Worm (Caenorhabditis elegans): ENCODE data around the gene M7.7.

The M7.7 gene

ce11 chrIV:11051963-11052362, 37.7 kb upstream of the M7.7 start:
- TF ChIP-seq lin-13 (GFP tag; optimal IDR thresholded peaks at IDR 0.05) = no peak
- no peak for TF ChIP-seq nhr-12 (tag; optimal IDR thresholded peaks at IDR 0.05)
- no peak for TF ChIP-seq nhr-129 (tag; optimal IDR thresholded peaks at IDR 0.05)
- TF ChIP-seq sma-3 (GFP tag; optimal IDR thresholded peaks at IDR 0.05) = no peak
- no peak for TF ChIP-seq ztf-1 (GFP tag; conservative IDR thresholded peaks at IDR 0.05)
- TF ChIP-seq sem-4 (tag; optimal IDR thresholded peaks at IDR 0.05) = no peak
- no peak for TF ChIP-seq nhr-11 (tag; optimal IDR thresholded peaks at IDR 0.05)
- TF ChIP-seq ZK546.5 (tag; optimal IDR thresholded peaks at IDR 0.05) = no peak
- TF ChIP-seq lin-39 (tag; optimal IDR thresholded peaks at IDR 0.05) = no peak

- TF ChIP-seq ztf-1 (GFP tag; conservative IDR thresholded peaks at IDR 0.05) = no peak
- TF ChIP-seq nhr-11 (tag; optimal IDR thresholded peaks at IDR 0.05) = no peak
- TF ChIP-seq fos-1 (tag; optimal IDR thresholded peaks at IDR 0.05) = no peak
- TF ChIP-seq aly-2 (tag; optimal IDR thresholded peaks at IDR 0.05) = no peak
- no peak for TF ChIP-seq ceh-16 (tag; optimal IDR thresholded peaks at IDR 0.05)
- no peak for TF ChIP-seq mbf-1 (tag; optimal IDR thresholded peaks at IDR 0.05)
- no peak for TF ChIP-seq sma-9 (GFP tag; optimal IDR thresholded peaks at IDR 0.05)
- no peak for TF ChIP-seq sma-9 (tag; optimal IDR thresholded peaks at IDR 0.05)
- TF ChIP-seq F13H6.1 (tag; optimal IDR thresholded peaks at IDR 0.05) = no peak
Measured at ce11 chrIV:11053652-11054317, 35.8 kb upstream of the M7.7 start, which contains the start of the genes F36H1.12 and lin-3. Gene F36H1.12 (minus strand): TSS chrIV:11053702. Gene lin-3 (plus strand): TSS chrIV:11054308.

DNA sequence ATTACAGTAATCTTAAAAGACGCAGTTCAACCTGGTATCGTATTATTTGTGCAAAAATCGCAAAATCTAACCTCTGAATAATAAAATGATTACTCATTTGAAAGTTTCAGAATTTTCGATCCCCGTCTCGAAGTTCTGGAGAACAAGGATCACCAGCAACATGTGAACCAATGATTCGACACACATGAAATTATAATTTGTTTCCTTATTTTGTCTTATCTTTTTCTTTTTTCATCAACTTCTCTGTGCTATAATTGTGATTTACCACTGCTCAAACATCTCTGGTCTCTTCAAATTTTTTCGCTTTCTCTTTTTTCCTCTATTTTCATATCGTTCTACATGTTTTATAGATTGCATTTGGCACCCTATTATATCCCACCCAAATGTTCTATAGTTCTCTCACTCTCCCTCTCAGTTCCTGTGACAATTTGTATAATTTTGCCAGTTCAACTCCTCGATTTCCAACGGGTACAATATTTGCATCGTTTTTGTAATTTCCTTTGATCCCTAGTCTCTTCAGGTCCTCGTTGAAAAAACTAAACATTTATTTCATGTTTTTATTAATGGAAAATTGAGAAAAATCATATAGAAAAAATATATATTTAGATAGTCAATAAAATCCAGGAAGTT, 26.5 kb upstream of the M7.7 start:
- TF ChIP-seq lsy-2 (tag; optimal IDR thresholded peaks at IDR 0.05) (peak in 1 of 2 experiments; percentile 58), ztf-4 (tag; optimal IDR thresholded peaks at IDR 0.05) (no peak)

DNA sequence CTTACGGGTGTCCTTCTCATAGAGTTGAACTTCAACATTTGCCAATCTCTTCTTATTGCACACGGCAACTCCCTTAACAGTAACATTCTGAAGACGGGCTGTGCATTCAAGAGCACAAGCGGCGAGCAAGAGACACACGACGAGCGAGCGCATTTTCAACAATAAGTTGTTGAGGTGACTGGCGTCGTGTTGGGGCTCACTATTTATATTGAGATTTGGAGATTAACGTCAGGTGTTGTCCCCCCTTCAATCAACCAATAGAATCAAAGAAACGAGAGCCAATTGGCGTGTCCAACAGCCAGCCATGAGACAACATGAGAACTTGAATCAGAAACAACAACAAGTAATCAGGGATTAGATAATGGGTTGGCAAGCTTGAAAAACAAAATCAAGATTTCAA, 25.7 kb upstream of the M7.7 start, which contains the start of gene ttr-16:
Gene ttr-16 (minus strand): TSS at position 176 of the 400 bp plus-strand sequence.
- TF ChIP-seq unc-39 (tag; optimal IDR thresholded peaks at IDR 0.05) (no peak), ceh-16 (tag; optimal IDR thresholded peaks at IDR 0.05) (no peak), C34F6.9 (tag; optimal IDR thresholded peaks at IDR 0.05) (peak; percentile 20), nhr-129 (tag; optimal IDR thresholded peaks at IDR 0.05) (peak; percentile 64), sma-9 (GFP tag; optimal IDR thresholded peaks at IDR 0.05) (peak; percentile 32), sma-9 (tag; optimal IDR thresholded peaks at IDR 0.05) (no peak), ama-1 (optimal IDR thresholded peaks at IDR 0.05) (peak; percentile 86), F13H6.1 (tag; optimal IDR thresholded peaks at IDR 0.05) (peak; percentile 20), unc-62 (GFP tag; optimal IDR thresholded peaks at IDR 0.05) (no peak), nhr-10 (tag; optimal IDR thresholded peaks at IDR 0.05) (no peak), egl-27 (tag; optimal IDR thresholded peaks at IDR 0.05) (no peak), lin-39 (tag; optimal IDR thresholded peaks at IDR 0.05) (no peak), nhr-6 (tag; optimal IDR thresholded peaks at IDR 0.05) (no peak), lsy-2 (tag; optimal IDR thresholded peaks at IDR 0.05) (peak in 1 of 2 experiments; percentile 49)

DNA sequence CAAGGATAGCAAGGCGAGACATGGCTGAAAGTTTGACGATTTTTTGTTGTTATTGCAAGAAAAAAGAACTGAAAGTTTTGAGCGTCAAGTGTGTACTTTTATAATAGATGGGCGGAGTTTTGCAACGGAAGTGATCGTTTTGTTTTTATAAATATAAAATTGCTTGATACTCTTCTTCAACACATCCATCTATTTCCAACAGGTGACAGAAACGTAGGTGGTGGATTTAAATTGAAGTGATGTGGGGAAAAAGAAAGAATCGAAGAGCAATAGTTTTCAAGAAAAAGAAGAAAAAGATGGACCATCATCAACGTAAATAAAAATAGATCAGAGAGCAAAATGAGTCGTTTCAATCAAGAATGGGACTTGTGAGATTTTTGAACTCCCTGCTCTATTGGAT, 22.6 kb upstream of the M7.7 start, which contains the start of gene ttr-17:
Gene ttr-17 (minus strand): TSS at position 24 of the 400 bp plus-strand sequence.
- TF ChIP-seq nhr-12 (tag; optimal IDR thresholded peaks at IDR 0.05) = no peak
- TF ChIP-seq nhr-25 (tag; optimal IDR thresholded peaks at IDR 0.05) = no peak
- TF ChIP-seq lin-39 (tag; optimal IDR thresholded peaks at IDR 0.05) = no peak
- no peak for TF ChIP-seq skn-1 (tag; optimal IDR thresholded peaks at IDR 0.05)
- TF ChIP-seq ama-1 (optimal IDR thresholded peaks at IDR 0.05) = peak; percentile 54
- no peak for TF ChIP-seq nhr-6 (tag; optimal IDR thresholded peaks at IDR 0.05)
- no peak for TF ChIP-seq zag-1 (tag; optimal IDR thresholded peaks at IDR 0.05)
- no peak for TF ChIP-seq ztf-1 (GFP tag; conservative IDR thresholded peaks at IDR 0.05)
- no peak for TF ChIP-seq nhr-21 (tag; optimal IDR thresholded peaks at IDR 0.05)
- TF ChIP-seq ztf-11 (tag; optimal IDR thresholded peaks at IDR 0.05) = no peak
- TF ChIP-seq sma-9 (GFP tag; optimal IDR thresholded peaks at IDR 0.05) = peak; percentile 50
- no peak for TF ChIP-seq sma-9 (tag; optimal IDR thresholded peaks at IDR 0.05)
- no peak for TF ChIP-seq lin-13 (GFP tag; optimal IDR thresholded peaks at IDR 0.05)
- TF ChIP-seq ZK546.5 (tag; optimal IDR thresholded peaks at IDR 0.05) = no peak
- no peak for TF ChIP-seq nhr-237 (tag; optimal IDR thresholded peaks at IDR 0.05)
- TF ChIP-seq nhr-10 (tag; optimal IDR thresholded peaks at IDR 0.05) = no peak
- no peak for TF ChIP-seq sma-3 (GFP tag; optimal IDR thresholded peaks at IDR 0.05)
- no peak for TF ChIP-seq Y55F3AM.14 (GFP tag; optimal IDR thresholded peaks at IDR 0.05)
- TF ChIP-seq dmd-4 (tag; optimal IDR thresholded peaks at IDR 0.05) = no peak
- no peak for TF ChIP-seq nhr-23 (tag; optimal IDR thresholded peaks at IDR 0.05)
- peak; percentile 7 for TF ChIP-seq C34F6.9 (tag; optimal IDR thresholded peaks at IDR 0.05)
- TF ChIP-seq R02D3.7 (tag; optimal IDR thresholded peaks at IDR 0.05) = no peak
- no peak for TF ChIP-seq fos-1 (tag; optimal IDR thresholded peaks at IDR 0.05)
- TF ChIP-seq ceh-82 (tag; optimal IDR thresholded peaks at IDR 0.05) = no peak
- no peak for TF ChIP-seq elt-1 (tag; optimal IDR thresholded peaks at IDR 0.05)
- TF ChIP-seq mab-5 (tag; optimal IDR thresholded peaks at IDR 0.05) = no peak
- no peak for TF ChIP-seq mbf-1 (tag; optimal IDR thresholded peaks at IDR 0.05)
- no peak for TF ChIP-seq unc-39 (tag; optimal IDR thresholded peaks at IDR 0.05)
- peak; percentile 54 for TF ChIP-seq F13H6.1 (tag; optimal IDR thresholded peaks at IDR 0.05)
- TF ChIP-seq lsy-2 (tag; optimal IDR thresholded peaks at IDR 0.05) = peak in 1 of 2 experiments; percentile 43
- no peak for TF ChIP-seq nhr-77 (tag; optimal IDR thresholded peaks at IDR 0.05)
- TF ChIP-seq blmp-1 (tag; optimal IDR thresholded peaks at IDR 0.05; ENCODE audit: insufficient read depth) = no peak
- TF ChIP-seq unc-62 (GFP tag; optimal IDR thresholded peaks at IDR 0.05) = no peak

Measured in whole organism, L2 larva.